Worm (Caenorhabditis elegans) whole organism, young adult: ENCODE data around the gene ZK154.1.

Source experiments
- F23B12.7 ChIP-seq: sonication (generic microtip); optimal IDR thresholded peaks from 2 replicates; lab custom pipeline; 2017; ENCODE audit warnings: missing genetic modification characterization, mild to moderate bottlenecking, missing compliant biosample characterization, antibody characterized with exemption, moderate library complexity; ENCODE audit not compliant: insufficient read depth
- ama-1 ChIP-seq, 3 experiments: fragments of 150-350 bp in 1 of 3; sonication (generic microtip) in 2 of 3; optimal IDR thresholded peaks; 2 replicates each; lab custom pipeline; 2014 to 2018; ENCODE audit warnings: missing biosample characterization in 2 of 3, missing genetic modification characterization in 2 of 3, missing genetic modification reagents in 2 of 3
- dox-1 ChIP-seq: fragments of 200-800 bp; sonication (Bioruptor generic); IDR thresholded peaks from 2 replicates; pipeline ENCODE4 v1.3.6; 2022; ENCODE audit warnings: missing genetic modification reagents, missing genetic modification characterization, missing compliant biosample characterization
- dpl-1 ChIP-seq: fragments of 150-350 bp; optimal IDR thresholded peaks from 2 replicates; lab custom pipeline; 2014; ENCODE audit warnings: missing biosample characterization, missing genetic modification reagents, missing genetic modification characterization
- efl-1 ChIP-seq: fragments of 150-350 bp; optimal IDR thresholded peaks from 2 replicates; lab custom pipeline; 2014; ENCODE audit warnings: missing biosample characterization, missing genetic modification reagents, missing genetic modification characterization
- lsl-1 ChIP-seq: fragments of 200-800 bp; sonication (Bioruptor generic); optimal IDR thresholded peaks from 2 replicates; lab custom pipeline; 2018; ENCODE audit warnings: mild to moderate bottlenecking, missing genetic modification characterization, moderate library complexity, missing compliant biosample characterization
- mel-28 ChIP-seq: sonication (generic microtip); optimal IDR thresholded peaks from 2 replicates; lab custom pipeline; 2016; ENCODE audit warnings: borderline replicate concordance, mild to moderate bottlenecking, missing genetic modification characterization, missing compliant biosample characterization
- snpc-4 ChIP-seq, 5 experiments: fragments of 150-350 bp in 1 of 5; sonication (generic microtip) in 4 of 5; optimal IDR thresholded peaks; 2 replicates each; lab custom pipeline; 2014 to 2018; ENCODE audit warnings: missing genetic modification characterization in 5 of 5, missing biosample characterization in 3 of 5, antibody characterized with exemption in 2 of 5, mild to moderate bottlenecking in 2 of 5, missing compliant biosample characterization in 2 of 5, missing genotype in 2 of 5, moderate library complexity in 2 of 5, missing genetic modification reagents in 1 of 5
- unc-62 ChIP-seq: fragments of 150-350 bp; optimal IDR thresholded peaks from 2 replicates; lab custom pipeline; 2014; ENCODE audit warnings: missing biosample characterization, missing genetic modification reagents, missing genetic modification characterization
- zim-3 ChIP-seq: sonication (generic microtip); optimal IDR thresholded peaks from 2 replicates; lab custom pipeline; 2017; ENCODE audit warnings: mild to moderate bottlenecking, missing genetic modification characterization, moderate library complexity, missing compliant biosample characterization
- ztf-18 ChIP-seq: sonication (generic microtip); optimal IDR thresholded peaks from 2 replicates; lab custom pipeline; 2016; ENCODE audit warnings: missing genotype, mild to moderate bottlenecking, missing genetic modification characterization, missing compliant biosample characterization

DNA sequence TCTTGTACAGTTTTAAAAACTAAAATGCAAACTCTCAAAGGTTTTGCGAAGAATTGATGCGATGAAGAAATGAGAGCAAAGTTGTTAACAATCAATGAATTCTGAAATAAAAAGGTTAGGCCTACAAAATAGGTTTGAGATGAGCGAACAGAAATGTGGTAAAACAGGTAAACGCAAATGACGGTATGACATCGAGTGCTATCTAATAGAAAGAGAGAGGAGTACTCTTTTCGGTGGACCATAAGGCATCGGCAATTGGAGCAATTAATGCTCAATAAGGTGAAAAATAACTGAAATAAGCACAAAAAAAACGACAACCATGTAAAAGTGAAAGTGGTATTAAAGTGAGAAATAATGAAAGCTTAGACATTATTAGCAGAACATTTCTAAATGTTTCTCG lies 43.2 kb upstream of the ZK154.1 start, which contains the start of gene set-12:
- TF ChIP-seq zim-3 (tag; lab: Kevin White, UChicago): no peak
- TF ChIP-seq dox-1: no peak
- TF ChIP-seq unc-62: no peak
- no peak for TF ChIP-seq lsl-1
- no peak for TF ChIP-seq dpl-1 (GFP tag; lab: Kevin White, UChicago)
- no peak for TF ChIP-seq mel-28 (tag; lab: Kevin White, UChicago)
- no peak for TF ChIP-seq efl-1 (GFP tag; lab: Kevin White, UChicago)
- TF ChIP-seq snpc-4 (GFP tag; optimal IDR thresholded peaks at IDR 0.05; lab: Kevin White, UChicago): no peak
- TF ChIP-seq snpc-4 (tag; optimal IDR thresholded peaks at IDR 0.05; lab: Kevin White, UChicago): no peak
- no peak for TF ChIP-seq F23B12.7
- no peak for TF ChIP-seq ama-1 (optimal IDR thresholded peaks at IDR 0.05; lab: Kevin White, UChicago)
- TF ChIP-seq ama-1 (GFP tag; optimal IDR thresholded peaks at IDR 0.05; lab: Kevin White, UChicago): no peak
- TF ChIP-seq ztf-18: no peak
